Worm (Caenorhabditis elegans) whole organism, midembryonic: ENCODE results near the gene ZK856.14.

Experiments
- T22C8.4 ChIP-seq: fragments of 200-800 bp; sonication (Bioruptor generic); IDR thresholded peaks from 2 replicates; pipeline ENCODE4 v1.3.6; 2022; ENCODE audit warnings: missing genetic modification characterization, missing compliant biosample characterization
- cog-1 ChIP-seq: sonication (generic microtip); optimal IDR thresholded peaks from 2 replicates; lab custom pipeline; 2016; ENCODE audit warnings: missing genetic modification characterization, missing compliant biosample characterization
- flt-1 ChIP-seq: fragments of 200-800 bp; sonication (Bioruptor generic); IDR thresholded peaks from 2 replicates; pipeline ENCODE4 v1.3.6; 2022; ENCODE audit warnings: missing genetic modification characterization, missing compliant biosample characterization
- klf-2 ChIP-seq: fragments of 200-800 bp; sonication (Bioruptor generic); conservative IDR thresholded peaks from 2 replicates; pipeline ENCODE4 v1.3.6; 2022; ENCODE audit warnings: missing genetic modification reagents, missing genetic modification characterization, missing compliant biosample characterization
- med-1 ChIP-seq: sonication (generic microtip); optimal IDR thresholded peaks from 2 replicates; lab custom pipeline; 2017; ENCODE audit warnings: missing genetic modification characterization, mild to moderate bottlenecking, missing compliant biosample characterization, antibody characterized with exemption, missing genetic modification reagents; ENCODE audit not compliant: insufficient read depth
- ref-1 ChIP-seq: fragments of 200-800 bp; sonication (Bioruptor generic); conservative IDR thresholded peaks from 2 replicates; pipeline ENCODE4 v1.3.6; 2022; ENCODE audit warnings: missing genetic modification reagents, missing genetic modification characterization, missing compliant biosample characterization
- tab-1 ChIP-seq: fragments of 200-800 bp; sonication (Bioruptor generic); IDR thresholded peaks from 2 replicates; pipeline ENCODE4 v1.3.6; 2022; ENCODE audit warnings: missing genetic modification characterization, missing compliant biosample characterization
- ztf-23 ChIP-seq: fragments of 200-800 bp; sonication (Bioruptor generic); IDR thresholded peaks from 2 replicates; pipeline ENCODE4 v1.3.6; 2022; ENCODE audit warnings: missing genetic modification reagents, missing genetic modification characterization, missing compliant biosample characterization
- ztf-29 ChIP-seq: fragments of 200-800 bp; sonication (Bioruptor generic); IDR thresholded peaks from 2 replicates; pipeline ENCODE4 v1.3.6; 2022; ENCODE audit warnings: missing genetic modification reagents, missing genetic modification characterization, missing compliant biosample characterization

The ZK856.14 gene

DNA sequence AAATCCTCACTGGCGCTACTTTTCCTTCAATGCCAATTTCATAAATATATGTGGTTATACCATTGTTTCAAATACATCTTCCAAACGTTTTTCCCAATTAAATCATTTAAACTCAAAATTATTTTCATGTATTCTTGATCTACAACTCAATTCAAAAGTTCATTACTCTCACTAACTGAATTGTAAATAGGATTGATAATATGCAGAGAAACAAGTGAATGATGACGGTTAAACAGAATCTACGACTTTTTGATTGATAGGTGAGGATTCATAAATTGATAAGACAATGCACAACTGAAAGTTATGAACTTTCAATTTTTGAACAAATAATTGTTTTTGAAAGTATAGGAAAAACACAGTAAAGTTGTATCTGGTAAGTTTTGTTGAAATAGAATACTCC is 25.6 kb upstream of the ZK856.14 start:
- no peak for TF ChIP-seq ref-1
- TF ChIP-seq cog-1 (tag; lab: Kevin White, UChicago): no peak
- no peak for TF ChIP-seq T22C8.4 (GFP tag; lab: Robert Waterston, UW)
- TF ChIP-seq klf-2: no peak
- no peak for TF ChIP-seq med-1
- TF ChIP-seq ztf-29 (GFP tag; lab: Robert Waterston, UW): no peak
- TF ChIP-seq tab-1 (GFP tag; lab: Robert Waterston, UW): no peak
- TF ChIP-seq flt-1 (GFP tag; lab: Robert Waterston, UW): no peak
- no peak for TF ChIP-seq ztf-23 (GFP tag; lab: Robert Waterston, UW)

DNA sequence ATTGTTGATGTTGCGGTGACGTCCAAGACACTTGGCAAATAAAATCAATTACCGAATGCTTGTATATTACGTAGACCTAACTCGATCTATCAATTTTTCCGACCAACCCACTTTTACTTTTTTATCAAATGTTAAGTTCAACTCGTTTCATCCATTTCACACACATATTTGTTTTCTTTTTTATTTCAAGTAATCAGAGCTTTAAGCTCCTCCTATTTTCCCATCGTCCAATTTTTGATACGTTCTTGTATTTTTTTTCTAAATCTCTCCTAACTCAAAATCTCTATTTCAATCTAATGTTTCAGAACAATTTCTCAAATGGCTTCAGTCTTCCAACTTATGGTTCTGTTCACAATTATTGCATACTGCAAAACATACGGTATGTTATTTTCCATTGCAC is 18.4 kb upstream of the ZK856.14 start, which contains the start of gene ZK856.6:
Gene ZK856.6 (plus strand): TSS at position 301 of the 400 bp plus-strand sequence.
- no peak for TF ChIP-seq flt-1 (GFP tag; lab: Robert Waterston, UW)
- TF ChIP-seq ref-1: no peak
- TF ChIP-seq med-1: no peak
- TF ChIP-seq cog-1 (tag; lab: Kevin White, UChicago): no peak
- no peak for TF ChIP-seq ztf-29 (GFP tag; lab: Robert Waterston, UW)
- TF ChIP-seq tab-1 (GFP tag; lab: Robert Waterston, UW): no peak
- TF ChIP-seq T22C8.4 (GFP tag; lab: Robert Waterston, UW): no peak
- TF ChIP-seq klf-2: no peak
- no peak for TF ChIP-seq ztf-23 (GFP tag; lab: Robert Waterston, UW)

- no peak for TF ChIP-seq tab-1 (GFP tag; lab: Robert Waterston, UW)
- TF ChIP-seq med-1: no peak
- TF ChIP-seq klf-2: no peak
- TF ChIP-seq ztf-23 (GFP tag; lab: Robert Waterston, UW): no peak
- TF ChIP-seq flt-1 (GFP tag; lab: Robert Waterston, UW): no peak
- TF ChIP-seq ztf-29 (GFP tag; lab: Robert Waterston, UW): no peak
- TF ChIP-seq T22C8.4 (GFP tag; lab: Robert Waterston, UW): no peak
- no peak for TF ChIP-seq ref-1
- TF ChIP-seq cog-1 (tag; lab: Kevin White, UChicago): no peak
Measured at ce11 chrV:10201913-10202312, 14.9 kb upstream of the ZK856.14 start, which contains the start of gene ZK856.7. Gene ZK856.7 (plus strand): TSS chrV:10202098.

- no peak for TF ChIP-seq T22C8.4 (GFP tag; lab: Robert Waterston, UW)
- TF ChIP-seq tab-1 (GFP tag; lab: Robert Waterston, UW): no peak
- no peak for TF ChIP-seq klf-2
- TF ChIP-seq med-1: no peak
- no peak for TF ChIP-seq flt-1 (GFP tag; lab: Robert Waterston, UW)
- no peak for TF ChIP-seq ref-1
Measured at ce11 chrV:10202340-10202739, 14.5 kb upstream of the ZK856.14 start.

- no peak for TF ChIP-seq klf-2
- no peak for TF ChIP-seq med-1
Measured at ce11 chrV:10203435-10204009, 13.3 kb upstream of the ZK856.14 start, which contains the start of gene chpf-1. Gene chpf-1 (minus strand): TSS chrV:10203485.

ce11 chrV:10204863-10205338 is 11.9 kb upstream of the ZK856.14 start, which contains the start of the genes ZK856.19 and ZK856.11:
Gene ZK856.19 (minus strand): TSS chrV:10204913.
Gene ZK856.11 (minus strand): TSS chrV:10204938.
- TF ChIP-seq T22C8.4 (GFP tag; lab: Robert Waterston, UW) (no peak), cog-1 (tag; lab: Kevin White, UChicago) (no peak), flt-1 (GFP tag; lab: Robert Waterston, UW) (no peak), ref-1 (no peak), klf-2 (no peak), tab-1 (GFP tag; lab: Robert Waterston, UW) (no peak), ztf-23 (GFP tag; lab: Robert Waterston, UW) (no peak), ztf-29 (GFP tag; lab: Robert Waterston, UW) (no peak), med-1 (no peak)

ce11 chrV:10205483-10205882 is 11.3 kb upstream of the ZK856.14 start, which contains the start of gene ZK856.16:
Gene ZK856.16 (minus strand): TSS chrV:10205583.
- no peak for TF ChIP-seq flt-1 (GFP tag; lab: Robert Waterston, UW)
- TF ChIP-seq ztf-29 (GFP tag; lab: Robert Waterston, UW): no peak
- no peak for TF ChIP-seq klf-2
- no peak for TF ChIP-seq med-1
- TF ChIP-seq cog-1 (tag; lab: Kevin White, UChicago): no peak
- no peak for TF ChIP-seq ref-1
- no peak for TF ChIP-seq T22C8.4 (GFP tag; lab: Robert Waterston, UW)
- TF ChIP-seq tab-1 (GFP tag; lab: Robert Waterston, UW): no peak
- no peak for TF ChIP-seq ztf-23 (GFP tag; lab: Robert Waterston, UW)

- TF ChIP-seq ref-1 (no peak), flt-1 (GFP tag; lab: Robert Waterston, UW) (no peak), T22C8.4 (GFP tag; lab: Robert Waterston, UW) (no peak), med-1 (no peak), cog-1 (tag; lab: Kevin White, UChicago) (no peak), klf-2 (no peak), ztf-29 (GFP tag; lab: Robert Waterston, UW) (no peak), ztf-23 (GFP tag; lab: Robert Waterston, UW) (no peak), tab-1 (GFP tag; lab: Robert Waterston, UW) (no peak)
Measured at ce11 chrV:10206502-10206901, 10.3 kb upstream of the ZK856.14 start, which contains the start of gene rpc-25. Gene rpc-25 (minus strand): TSS chrV:10206602.

- no peak for TF ChIP-seq ztf-23 (GFP tag; lab: Robert Waterston, UW)
- no peak for TF ChIP-seq flt-1 (GFP tag; lab: Robert Waterston, UW)
- no peak for TF ChIP-seq klf-2
- no peak for TF ChIP-seq med-1
- no peak for TF ChIP-seq cog-1 (tag; lab: Kevin White, UChicago)
- no peak for TF ChIP-seq ref-1
- TF ChIP-seq T22C8.4 (GFP tag; lab: Robert Waterston, UW): no peak
- TF ChIP-seq tab-1 (GFP tag; lab: Robert Waterston, UW): no peak
- no peak for TF ChIP-seq ztf-29 (GFP tag; lab: Robert Waterston, UW)
Measured at ce11 chrV:10210244-10210643, 6.6 kb upstream of the ZK856.14 start, which contains the start of gene tftc-3. Gene tftc-3 (minus strand): TSS chrV:10210344.

- TF ChIP-seq ztf-23 (GFP tag; lab: Robert Waterston, UW) (no peak), med-1 (no peak), klf-2 (no peak), cog-1 (tag; lab: Kevin White, UChicago) (no peak), ref-1 (no peak), T22C8.4 (GFP tag; lab: Robert Waterston, UW) (no peak), ztf-29 (GFP tag; lab: Robert Waterston, UW) (no peak), flt-1 (GFP tag; lab: Robert Waterston, UW) (no peak), tab-1 (GFP tag; lab: Robert Waterston, UW) (no peak)
Measured at ce11 chrV:10212027-10212426, 4.8 kb upstream of the ZK856.14 start, which contains the start of gene zhit-3. Gene zhit-3 (minus strand): TSS chrV:10212127.
